Worm (Caenorhabditis elegans) whole organism, midembryonic: ENCODE data around the gene W04H10.5.

Experiments
- T22C8.4 ChIP-seq: fragments of 200-800 bp; sonication (Bioruptor generic); IDR thresholded peaks from 2 replicates; pipeline ENCODE4 v1.3.6; 2022; ENCODE audit warnings: missing genetic modification characterization, missing compliant biosample characterization
- cog-1 ChIP-seq: sonication (generic microtip); optimal IDR thresholded peaks from 2 replicates; lab custom pipeline; 2016; ENCODE audit warnings: missing genetic modification characterization, missing compliant biosample characterization
- flt-1 ChIP-seq: fragments of 200-800 bp; sonication (Bioruptor generic); IDR thresholded peaks from 2 replicates; pipeline ENCODE4 v1.3.6; 2022; ENCODE audit warnings: missing genetic modification characterization, missing compliant biosample characterization
- klf-2 ChIP-seq: fragments of 200-800 bp; sonication (Bioruptor generic); conservative IDR thresholded peaks from 2 replicates; pipeline ENCODE4 v1.3.6; 2022; ENCODE audit warnings: missing genetic modification reagents, missing genetic modification characterization, missing compliant biosample characterization
- med-1 ChIP-seq: sonication (generic microtip); optimal IDR thresholded peaks from 2 replicates; lab custom pipeline; 2017; ENCODE audit warnings: missing genetic modification characterization, mild to moderate bottlenecking, missing compliant biosample characterization, antibody characterized with exemption, missing genetic modification reagents; ENCODE audit not compliant: insufficient read depth
- ref-1 ChIP-seq: fragments of 200-800 bp; sonication (Bioruptor generic); conservative IDR thresholded peaks from 2 replicates; pipeline ENCODE4 v1.3.6; 2022; ENCODE audit warnings: missing genetic modification reagents, missing genetic modification characterization, missing compliant biosample characterization
- tab-1 ChIP-seq: fragments of 200-800 bp; sonication (Bioruptor generic); IDR thresholded peaks from 2 replicates; pipeline ENCODE4 v1.3.6; 2022; ENCODE audit warnings: missing genetic modification characterization, missing compliant biosample characterization
- ztf-23 ChIP-seq: fragments of 200-800 bp; sonication (Bioruptor generic); IDR thresholded peaks from 2 replicates; pipeline ENCODE4 v1.3.6; 2022; ENCODE audit warnings: missing genetic modification reagents, missing genetic modification characterization, missing compliant biosample characterization
- ztf-29 ChIP-seq: fragments of 200-800 bp; sonication (Bioruptor generic); IDR thresholded peaks from 2 replicates; pipeline ENCODE4 v1.3.6; 2022; ENCODE audit warnings: missing genetic modification reagents, missing genetic modification characterization, missing compliant biosample characterization

Gene W04H10.5

ce11 chrII:606033-606432, at the start of gene W04H10.5:
Gene W04H10.5 (plus strand): TSS chrII:606333.
- TF ChIP-seq ztf-29 (no peak), klf-2 (GFP tag; lab: Robert Waterston, UW) (no peak), ztf-23 (GFP tag; lab: Robert Waterston, UW) (no peak), tab-1 (GFP tag; lab: Robert Waterston, UW) (no peak), flt-1 (no peak), T22C8.4 (no peak), cog-1 (tag; lab: Kevin White, UChicago) (no peak), ref-1 (GFP tag; lab: Robert Waterston, UW) (no peak), med-1 (GFP tag; lab: Kevin White, UChicago) (no peak)

- TF ChIP-seq ref-1 (GFP tag; lab: Robert Waterston, UW) = no peak
- no peak for TF ChIP-seq tab-1 (GFP tag; lab: Robert Waterston, UW)
- TF ChIP-seq ztf-23 (GFP tag; lab: Robert Waterston, UW) = no peak
- TF ChIP-seq klf-2 (GFP tag; lab: Robert Waterston, UW) = no peak
- TF ChIP-seq ztf-29 = no peak
- no peak for TF ChIP-seq T22C8.4
- TF ChIP-seq med-1 (GFP tag; lab: Kevin White, UChicago) = no peak
- no peak for TF ChIP-seq cog-1 (tag; lab: Kevin White, UChicago)
- no peak for TF ChIP-seq flt-1
Observed at ce11 chrII:568776-569175, 37.4 kb upstream of the W04H10.5 start, which contains the start of gene W08F4.5. Gene W08F4.5 (minus strand): TSS chrII:568876.

ce11 chrII:572010-572409, 34.1 kb upstream of the W04H10.5 start, which contains the start of gene mlt-8:
Gene mlt-8 (minus strand): TSS chrII:572110.
- TF ChIP-seq ref-1 (GFP tag; lab: Robert Waterston, UW) (no peak), cog-1 (tag; lab: Kevin White, UChicago) (no peak), ztf-23 (GFP tag; lab: Robert Waterston, UW) (no peak), T22C8.4 (no peak), tab-1 (GFP tag; lab: Robert Waterston, UW) (no peak)

ce11 chrII:573580-573979, 32.6 kb upstream of the W04H10.5 start:
- peak; percentile 32; the same call in 1 of the 2 replicates for TF ChIP-seq ztf-29

- no peak for TF ChIP-seq med-1 (GFP tag; lab: Kevin White, UChicago)
- TF ChIP-seq ztf-23 (GFP tag; lab: Robert Waterston, UW) = no peak
- TF ChIP-seq ztf-29 = no peak
- no peak for TF ChIP-seq klf-2 (GFP tag; lab: Robert Waterston, UW)
Observed at ce11 chrII:574064-574463, 32.1 kb upstream of the W04H10.5 start.

DNA sequence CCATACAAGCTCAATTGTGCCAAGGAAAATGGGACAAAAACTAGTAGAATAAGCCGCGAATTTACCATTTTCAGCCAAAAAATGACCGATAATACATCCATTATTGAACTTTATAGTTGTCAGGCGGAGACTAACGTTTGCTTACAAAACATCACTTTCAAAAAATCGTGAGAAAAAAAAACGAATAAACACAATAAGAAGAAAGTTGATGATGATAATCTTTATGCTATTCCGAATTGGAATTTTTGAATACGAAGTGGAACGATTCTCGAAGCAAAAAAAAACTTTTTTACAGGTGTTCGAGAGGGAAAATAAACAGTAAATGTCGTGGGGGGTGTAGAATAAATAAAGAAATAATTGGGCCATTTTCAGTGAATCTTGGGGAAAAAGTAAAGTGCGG, 28.5 kb upstream of the W04H10.5 start, which contains the start of gene W08F4.7:
W08F4.7 (minus strand) TSS at position 101 of the 400 bp plus-strand sequence.
- TF ChIP-seq cog-1 (tag; lab: Kevin White, UChicago) (no peak), ztf-29 (no peak), T22C8.4 (no peak), med-1 (GFP tag; lab: Kevin White, UChicago) (no peak), tab-1 (GFP tag; lab: Robert Waterston, UW) (no peak), ref-1 (GFP tag; lab: Robert Waterston, UW) (no peak)

ce11 chrII:578803-579202, 27.3 kb upstream of the W04H10.5 start:
- TF ChIP-seq flt-1 (no peak), ref-1 (GFP tag; lab: Robert Waterston, UW) (no peak), tab-1 (GFP tag; lab: Robert Waterston, UW) (no peak), klf-2 (GFP tag; lab: Robert Waterston, UW) (no peak)

DNA sequence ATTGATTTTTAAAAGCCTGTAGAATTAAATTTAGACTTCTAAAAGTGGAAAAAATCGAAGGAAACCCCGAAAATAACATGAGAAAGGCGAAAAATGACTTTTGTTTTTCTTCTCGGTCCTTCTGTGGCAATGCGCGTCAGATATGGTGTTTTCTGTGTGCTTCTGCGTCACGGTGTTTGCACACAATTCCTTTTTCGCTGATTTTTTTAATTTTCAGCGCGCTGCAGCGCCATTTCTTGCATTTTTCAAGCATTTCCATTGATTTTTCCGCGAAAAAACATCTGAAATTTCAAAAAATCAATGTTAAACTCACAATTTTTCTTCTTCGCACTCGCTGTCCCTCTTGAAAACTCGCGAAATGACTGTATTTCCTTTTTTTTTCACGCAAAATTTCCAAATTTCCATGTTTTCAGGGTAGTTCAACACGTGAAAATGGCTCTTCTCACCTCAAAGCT, 25.9 kb upstream of the W04H10.5 start, which contains the start of the genes cdc-37 and W08F4.3:
cdc-37 (minus strand) TSS at position 405 of the 455 bp plus-strand sequence.
W08F4.3 (plus strand) TSS at position 414 of the 455 bp plus-strand sequence.
- TF ChIP-seq flt-1 (no peak), ztf-23 (GFP tag; lab: Robert Waterston, UW) (no peak), T22C8.4 (no peak), ztf-29 (no peak), klf-2 (GFP tag; lab: Robert Waterston, UW) (no peak), med-1 (GFP tag; lab: Kevin White, UChicago) (no peak)

DNA sequence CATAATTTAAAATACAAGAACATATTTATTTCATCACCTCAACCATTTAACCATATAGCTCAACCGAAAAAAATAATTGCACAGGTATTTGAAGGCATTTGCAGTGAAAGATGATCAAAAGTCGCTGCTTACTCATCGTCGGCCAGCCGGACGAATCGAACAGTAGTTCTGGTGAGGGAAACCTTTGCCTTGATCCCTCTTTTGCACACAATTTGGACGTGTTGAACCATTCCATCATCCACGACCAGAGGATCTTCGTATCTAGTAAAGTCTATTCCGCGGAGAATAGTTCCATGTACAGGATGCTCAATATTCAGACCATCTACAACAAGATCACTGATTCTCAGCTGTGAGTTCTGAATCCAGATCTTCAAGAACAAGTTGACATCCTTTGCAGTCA, 24.1 kb upstream of the W04H10.5 start:
- TF ChIP-seq cog-1 (tag; lab: Kevin White, UChicago) = no peak
- no peak for TF ChIP-seq med-1 (GFP tag; lab: Kevin White, UChicago)
- TF ChIP-seq T22C8.4 = no peak
- TF ChIP-seq ztf-29 = no peak
- TF ChIP-seq ztf-23 (GFP tag; lab: Robert Waterston, UW) = no peak
- no peak for TF ChIP-seq tab-1 (GFP tag; lab: Robert Waterston, UW)
- TF ChIP-seq klf-2 (GFP tag; lab: Robert Waterston, UW) = no peak
- TF ChIP-seq flt-1 = no peak
- TF ChIP-seq ref-1 (GFP tag; lab: Robert Waterston, UW) = no peak

- TF ChIP-seq ref-1 (GFP tag; lab: Robert Waterston, UW) (no peak), med-1 (GFP tag; lab: Kevin White, UChicago) (no peak), cog-1 (tag; lab: Kevin White, UChicago) (no peak), ztf-29 (no peak), T22C8.4 (no peak), klf-2 (GFP tag; lab: Robert Waterston, UW) (no peak), ztf-23 (GFP tag; lab: Robert Waterston, UW) (no peak), tab-1 (GFP tag; lab: Robert Waterston, UW) (no peak), flt-1 (no peak)
Observed at ce11 chrII:582649-583048, 23.5 kb upstream of the W04H10.5 start, which contains the start of gene fbxb-14. Gene fbxb-14 (minus strand): TSS chrII:582749.
